Worm (Caenorhabditis elegans) whole organism, L4 larva: Measurements from ENCODE around the gene C30G12.4.

Experiments used
- ceh-82 ChIP-seq: sonication (generic microtip); optimal IDR thresholded peaks from 2 replicates; lab custom pipeline; 2017; ENCODE audit warnings: missing biosample characterization, missing genetic modification characterization
- dmd-8 ChIP-seq: fragments of 200-800 bp; sonication (Bioruptor generic); IDR thresholded peaks from 2 replicates; pipeline ENCODE4 v1.3.6; 2022; ENCODE audit warnings: missing genetic modification characterization, missing compliant biosample characterization
- fkh-10 ChIP-seq: fragments of 150-350 bp; optimal IDR thresholded peaks from 2 replicates; lab custom pipeline; 2014; ENCODE audit warnings: missing biosample characterization, missing genetic modification reagents, missing genetic modification characterization
- hlh-11 ChIP-seq: fragments of 200-800 bp; sonication (Bioruptor generic); optimal IDR thresholded peaks from 2 replicates; lab custom pipeline; 2018; ENCODE audit warnings: mild to moderate bottlenecking, missing genetic modification characterization, missing compliant biosample characterization
- nhr-237 ChIP-seq: sonication (generic microtip); optimal IDR thresholded peaks from 2 replicates; lab custom pipeline; 2017; ENCODE audit warnings: missing biosample characterization, missing genetic modification characterization
- tag-97 ChIP-seq: fragments of 200-800 bp; sonication (Bioruptor generic); IDR thresholded peaks from 2 replicates; pipeline ENCODE4 v1.3.6; 2022; ENCODE audit warnings: missing genetic modification characterization, missing compliant biosample characterization
- ztf-11 ChIP-seq: fragments of 150-350 bp; optimal IDR thresholded peaks from 2 replicates; lab custom pipeline; 2014; ENCODE audit warnings: missing biosample characterization, missing genetic modification characterization

ce11 chrII:7233274-7233673, 28.7 kb upstream of the C30G12.4 start:
- TF ChIP-seq fkh-10 (no peak), ztf-11 (tag; lab: Kevin White, UChicago) (no peak), tag-97 (GFP tag; lab: Robert Waterston, UW) (no peak), hlh-11 (tag; lab: Kevin White, UChicago) (no peak), ceh-82 (no peak), nhr-237 (tag; lab: Kevin White, UChicago) (no peak), dmd-8 (no peak)
